Worm (Caenorhabditis elegans): ENCODE data around the gene metl-13.

The metl-13 gene

DNA sequence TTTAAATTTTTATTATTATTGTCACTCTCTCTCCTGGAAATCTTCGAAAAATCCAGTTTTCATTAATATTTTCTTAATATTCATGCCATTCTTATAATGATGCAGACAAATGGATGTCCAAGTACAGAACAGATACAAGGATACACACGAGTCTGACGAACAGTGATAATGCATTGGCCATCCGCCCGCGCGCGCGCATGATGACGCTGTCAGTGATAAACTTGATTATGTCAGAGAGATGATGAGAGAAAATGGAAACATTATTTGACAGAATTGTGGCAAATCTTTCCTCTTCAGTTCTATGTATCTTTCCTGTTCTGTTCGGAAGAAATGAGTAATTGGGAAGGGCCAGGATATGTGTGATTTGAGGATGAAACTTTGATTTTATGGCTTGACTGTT lies 20.9 kb downstream of the metl-13 start:
- TF ChIP-seq hmg-1.1 (GFP tag; IDR thresholded peaks at IDR 0.05) (no peak), nhr-28 (tag; optimal IDR thresholded peaks at IDR 0.05) (peak; percentile 60), ceh-82 (tag; optimal IDR thresholded peaks at IDR 0.05) (no peak), mxl-3 (GFP tag; optimal IDR thresholded peaks at IDR 0.05) (peak; percentile 73), ama-1 (optimal IDR thresholded peaks at IDR 0.05) (no peak), mdl-1 (tag; optimal IDR thresholded peaks at IDR 0.05) (peak in 1 of 2 experiments; percentile 46), hlh-30 (tag; optimal IDR thresholded peaks at IDR 0.05; ENCODE audit: insufficient read depth) (peak; percentile 36), dmd-9 (GFP tag; IDR thresholded peaks at IDR 0.05) (no peak), lin-39 (tag; optimal IDR thresholded peaks at IDR 0.05) (no peak), aha-1 (tag) (peak; percentile 2), F37D6.2 (tag; optimal IDR thresholded peaks at IDR 0.05) (no peak), hlh-11 (tag; optimal IDR thresholded peaks at IDR 0.05) (peak; percentile 28)

DNA sequence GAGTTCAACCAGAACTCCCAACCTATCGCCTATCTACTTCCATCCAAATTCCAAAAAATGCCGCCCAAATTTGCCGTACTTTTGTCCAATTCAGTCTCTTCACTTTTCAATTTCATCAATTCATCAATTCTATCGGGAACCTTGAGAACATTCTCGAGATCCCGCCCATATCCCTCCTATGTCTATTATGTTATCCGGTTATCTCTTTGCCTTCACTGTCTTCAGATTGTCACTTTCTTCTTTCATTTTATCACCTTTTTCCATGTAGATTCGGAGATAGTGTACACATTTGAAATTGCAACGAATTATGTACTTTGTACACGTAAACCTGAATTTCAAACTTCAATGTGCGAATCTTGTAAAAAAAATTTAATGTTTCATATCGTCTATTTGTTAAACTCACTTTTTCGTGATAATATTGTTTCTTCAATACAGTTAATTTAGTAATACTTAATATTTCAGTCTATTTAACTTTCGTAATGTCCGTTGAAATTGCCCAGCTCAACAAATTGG lies 22.7 kb downstream of the metl-13 start, which contains the start of gene C01B10.11:
Gene C01B10.11, plus strand, starts transcription at position 463 of the 513 bp plus-strand sequence.
- TF ChIP-seq egl-27 (tag; optimal IDR thresholded peaks at IDR 0.05) (no peak), nhr-6 (tag; optimal IDR thresholded peaks at IDR 0.05) (no peak), hlh-11 (tag; optimal IDR thresholded peaks at IDR 0.05) (peak; percentile 3), unc-130 (GFP tag; optimal IDR thresholded peaks at IDR 0.05) (no peak), attf-4 (tag; optimal IDR thresholded peaks at IDR 0.05) (no peak), ces-1 (GFP tag; optimal IDR thresholded peaks at IDR 0.05) (no peak), unc-62 (GFP tag; optimal IDR thresholded peaks at IDR 0.05 in 1 of 2) (no peak), unc-62 (tag; optimal IDR thresholded peaks at IDR 0.05) (no peak), spr-1 (tag; optimal IDR thresholded peaks at IDR 0.05) (no peak), nhr-237 (tag; optimal IDR thresholded peaks at IDR 0.05) (no peak), nhr-28 (tag; optimal IDR thresholded peaks at IDR 0.05) (peak; percentile 32), fos-1 (tag; optimal IDR thresholded peaks at IDR 0.05) (no peak), lsy-2 (tag; optimal IDR thresholded peaks at IDR 0.05) (no peak), R02D3.7 (tag; optimal IDR thresholded peaks at IDR 0.05) (no peak), duxl-1 (tag; optimal IDR thresholded peaks at IDR 0.05; ENCODE audit: poor library complexity) (no peak), daf-16 (GFP tag; optimal IDR thresholded peaks at IDR 0.05) (no peak), daf-16 (tag; optimal IDR thresholded peaks at IDR 0.05) (no peak), lin-38 (GFP tag; IDR thresholded peaks at IDR 0.05) (no peak), aha-1 (tag) (peak; percentile 26), daf-12 (tag; optimal IDR thresholded peaks at IDR 0.05) (no peak), zip-11 (GFP tag; IDR thresholded peaks at IDR 0.05) (no peak), dmd-9 (GFP tag; IDR thresholded peaks at IDR 0.05) (no peak), nhr-25 (tag; optimal IDR thresholded peaks at IDR 0.05; ENCODE audit: borderline replicate concordance, insufficient read depth) (no peak), lin-39 (tag; optimal IDR thresholded peaks at IDR 0.05) (no peak), ztf-11 (tag; optimal IDR thresholded peaks at IDR 0.05) (no peak), nhr-42 (GFP tag; IDR thresholded peaks at IDR 0.05) (no peak), madf-5 (GFP tag; IDR thresholded peaks at IDR 0.05) (no peak), mdt-29 (GFP tag; IDR thresholded peaks at IDR 0.05) (no peak)

DNA sequence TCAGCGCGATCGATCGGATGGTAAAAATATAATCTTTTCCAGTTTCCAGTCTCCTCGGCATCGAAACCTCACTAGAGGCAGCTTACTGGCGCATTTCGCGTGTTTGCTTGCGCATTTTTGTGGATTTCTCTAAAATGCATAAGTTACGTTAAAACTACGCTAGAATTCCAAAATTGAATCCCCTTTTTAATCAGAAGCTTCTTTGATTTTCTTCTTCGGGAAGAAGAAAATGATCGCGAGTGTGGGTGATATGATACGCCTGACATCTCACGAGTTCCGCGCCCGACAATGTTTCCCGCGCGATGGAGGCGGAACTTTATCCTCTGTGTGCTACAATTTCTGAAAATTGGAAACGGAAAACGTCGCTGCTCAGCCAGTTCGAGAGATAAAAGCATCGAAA lies 29.4 kb downstream of the metl-13 start:
- peak; percentile 32 for TF ChIP-seq mes-2 (tag; optimal IDR thresholded peaks at IDR 0.05; ENCODE audit: poor library complexity, severe bottlenecking)
- TF ChIP-seq F49E8.2 (tag; optimal IDR thresholded peaks at IDR 0.05; ENCODE audit: borderline replicate concordance): peak; percentile 93
- TF ChIP-seq lin-29 (GFP tag; IDR thresholded peaks at IDR 0.05): no peak
- TF ChIP-seq egl-27 (tag; optimal IDR thresholded peaks at IDR 0.05): no peak
- TF ChIP-seq snpc-1.2 (GFP tag; IDR thresholded peaks at IDR 0.05): peak; percentile 97
- 0 out of 2 replicates have a peak, but pooled peaks have one; percentile 27 for TF ChIP-seq ceh-44 (GFP tag; IDR thresholded peaks at IDR 0.05)
- TF ChIP-seq snpc-4 (tag; optimal IDR thresholded peaks at IDR 0.05): peak; percentile 11
- peak; percentile 78 for TF ChIP-seq ama-1 (optimal IDR thresholded peaks at IDR 0.05)

Measured in whole organism, L4 larva.